Worm (Caenorhabditis elegans) whole organism, mixed stage, embryonic: Measurements from ENCODE around the gene gap-2.

Experiments used
- bed-3 ChIP-seq: fragments of 200-800 bp; sonication (Bioruptor generic); optimal IDR thresholded peaks from 3 replicates; lab custom pipeline; 2018; ENCODE audit warnings: mild to moderate bottlenecking, missing genetic modification characterization, moderate library complexity, missing compliant biosample characterization
- blmp-1 ChIP-seq: fragments of 150-350 bp; optimal IDR thresholded peaks from 2 replicates; lab custom pipeline; 2014; ENCODE audit warnings: missing biosample characterization, missing genetic modification characterization
- ceh-39 ChIP-seq: fragments of 150-350 bp; optimal IDR thresholded peaks from 2 replicates; lab custom pipeline; 2014; ENCODE audit warnings: missing biosample characterization, missing genetic modification characterization
- ceh-43 ChIP-seq: fragments of 200-800 bp; sonication (Bioruptor generic); optimal IDR thresholded peaks from 2 replicates; lab custom pipeline; 2018; ENCODE audit warnings: mild to moderate bottlenecking, missing genetic modification characterization, moderate library complexity, missing compliant biosample characterization
- ces-1 ChIP-seq: fragments of 150-350 bp; optimal IDR thresholded peaks from 2 replicates; lab custom pipeline; 2014; ENCODE audit warnings: missing biosample characterization, missing genetic modification reagents, missing genetic modification characterization
- cnd-1 ChIP-seq: fragments of 200-800 bp; sonication (Bioruptor generic); optimal IDR thresholded peaks from 2 replicates; lab custom pipeline; 2018; ENCODE audit warnings: mild to moderate bottlenecking, missing genetic modification characterization, missing compliant biosample characterization
- drap-1 ChIP-seq: fragments of 200-800 bp; sonication (Bioruptor generic); optimal IDR thresholded peaks from 3 replicates; lab custom pipeline; 2018; ENCODE audit warnings: mild to moderate bottlenecking, missing genetic modification characterization, missing compliant biosample characterization
- elt-1 ChIP-seq: sonication (generic microtip); optimal IDR thresholded peaks from 2 replicates; lab custom pipeline; 2017; ENCODE audit warnings: missing genetic modification characterization, mild to moderate bottlenecking, missing compliant biosample characterization, antibody characterized with exemption, moderate library complexity, borderline replicate concordance; ENCODE audit not compliant: insufficient read depth
- elt-3 ChIP-seq: fragments of 150-350 bp; optimal IDR thresholded peaks from 2 replicates; lab custom pipeline; 2014; ENCODE audit warnings: missing biosample characterization, missing genetic modification characterization
- flh-1 ChIP-seq: fragments of 200-800 bp; sonication (Bioruptor generic); optimal IDR thresholded peaks from 2 replicates; lab custom pipeline; 2018; ENCODE audit warnings: mild to moderate bottlenecking, missing genetic modification characterization, moderate library complexity, missing compliant biosample characterization
- ham-2 ChIP-seq: fragments of 200-800 bp; sonication (Bioruptor generic); optimal IDR thresholded peaks from 2 replicates; lab custom pipeline; 2018; ENCODE audit warnings: mild to moderate bottlenecking, missing genetic modification characterization, missing compliant biosample characterization
- hlh-1 ChIP-seq: fragments of 150-350 bp; optimal IDR thresholded peaks from 2 replicates; lab custom pipeline; 2014; ENCODE audit warnings: missing biosample characterization, missing genetic modification reagents, missing genetic modification characterization
- lin-13 ChIP-seq: fragments of 150-350 bp; optimal IDR thresholded peaks from 2 replicates; lab custom pipeline; 2014; ENCODE audit warnings: missing biosample characterization, missing genetic modification characterization
- lin-32 ChIP-seq: fragments of 200-800 bp; sonication (Bioruptor generic); optimal IDR thresholded peaks from 2 replicates; lab custom pipeline; 2018; ENCODE audit warnings: mild to moderate bottlenecking, missing genetic modification characterization, missing compliant biosample characterization
- lsy-2 ChIP-seq: fragments of 150-350 bp; optimal IDR thresholded peaks from 2 replicates; lab custom pipeline; 2014; ENCODE audit warnings: missing biosample characterization, missing genetic modification characterization
- mab-5 ChIP-seq: fragments of 150-350 bp; optimal IDR thresholded peaks from 2 replicates; lab custom pipeline; 2014; ENCODE audit warnings: missing biosample characterization, missing genetic modification characterization
- mep-1 ChIP-seq: fragments of 150-350 bp; optimal IDR thresholded peaks from 2 replicates; lab custom pipeline; 2017; ENCODE audit warnings: missing biosample characterization, missing genetic modification reagents, missing genetic modification characterization, inconsistent platforms
- mls-2 ChIP-seq: sonication (generic microtip); optimal IDR thresholded peaks from 2 replicates; lab custom pipeline; 2016; ENCODE audit warnings: mild to moderate bottlenecking, missing genetic modification characterization, moderate library complexity, missing compliant biosample characterization
- nhr-12 ChIP-seq: fragments of 150-350 bp; optimal IDR thresholded peaks from 2 replicates; lab custom pipeline; 2014; ENCODE audit warnings: missing biosample characterization, missing genetic modification characterization
- nhr-237 ChIP-seq: fragments of 150-350 bp; optimal IDR thresholded peaks from 2 replicates; lab custom pipeline; 2014; ENCODE audit warnings: missing biosample characterization, missing genetic modification characterization
- nhr-28 ChIP-seq: fragments of 150-350 bp; optimal IDR thresholded peaks from 2 replicates; lab custom pipeline; 2014; ENCODE audit warnings: missing biosample characterization, missing genetic modification characterization
- pha-4 ChIP-seq: fragments of 150-350 bp; optimal IDR thresholded peaks from 2 replicates; lab custom pipeline; 2018; ENCODE audit warnings: missing biosample characterization, missing genetic modification reagents, missing genetic modification characterization
- sem-2 ChIP-seq: fragments of 200-800 bp; sonication (Bioruptor generic); optimal IDR thresholded peaks from 2 replicates; lab custom pipeline; 2018; ENCODE audit warnings: mild to moderate bottlenecking, missing genetic modification characterization, missing compliant biosample characterization
- snpc-4 ChIP-seq: fragments of 150-350 bp; optimal IDR thresholded peaks from 2 replicates; lab custom pipeline; 2014; ENCODE audit warnings: missing biosample characterization, missing genetic modification characterization
- sptf-1 ChIP-seq: sonication (generic microtip); optimal IDR thresholded peaks from 2 replicates; lab custom pipeline; 2017; ENCODE audit warnings: mild to moderate bottlenecking, missing genetic modification characterization, moderate library complexity, missing compliant biosample characterization
- tbx-8 ChIP-seq: fragments of 200-800 bp; sonication (Bioruptor generic); optimal IDR thresholded peaks from 2 replicates; lab custom pipeline; 2018; ENCODE audit warnings: mild to moderate bottlenecking, missing genetic modification characterization, moderate library complexity, missing compliant biosample characterization
- unc-120 ChIP-seq: sonication (generic microtip); optimal IDR thresholded peaks from 2 replicates; lab custom pipeline; 2017; ENCODE audit warnings: missing genetic modification characterization, missing compliant biosample characterization; ENCODE audit not compliant: poor library complexity, severe bottlenecking
- unc-39 ChIP-seq: fragments of 150-350 bp; optimal IDR thresholded peaks from 2 replicates; lab custom pipeline; 2014; ENCODE audit warnings: missing biosample characterization, missing genetic modification characterization
- unc-62 ChIP-seq: fragments of 150-350 bp; optimal IDR thresholded peaks from 2 replicates; lab custom pipeline; 2014; ENCODE audit warnings: missing biosample characterization, missing genetic modification reagents, missing genetic modification characterization
- zip-8 ChIP-seq: fragments of 150-350 bp; optimal IDR thresholded peaks from 2 replicates; lab custom pipeline; 2014; ENCODE audit warnings: missing biosample characterization, missing genetic modification characterization
- ztf-11 ChIP-seq: fragments of 150-350 bp; optimal IDR thresholded peaks from 2 replicates; lab custom pipeline; 2014; ENCODE audit warnings: missing biosample characterization, missing genetic modification characterization

Gene gap-2

DNA sequence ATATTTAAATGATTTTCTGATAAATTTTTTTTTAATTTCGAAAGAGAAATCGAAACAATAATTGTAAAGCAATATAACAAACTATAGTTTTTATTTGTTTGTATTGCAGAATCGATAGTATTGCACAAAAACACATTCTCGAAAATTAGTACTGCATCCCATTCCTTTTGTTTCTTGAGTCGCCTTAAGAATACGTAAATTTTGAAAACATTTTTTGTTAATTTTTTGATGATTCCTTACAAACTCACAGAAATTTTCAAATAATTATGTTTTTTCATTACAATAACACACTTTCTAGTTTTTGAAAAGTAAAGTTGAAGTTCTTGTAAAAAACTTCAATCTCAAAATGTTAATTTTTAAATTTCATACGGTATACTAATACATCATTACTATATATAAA, 13.9 kb downstream of the gap-2 start:
- TF ChIP-seq flh-1 (GFP tag; lab: Kevin White, UChicago) (no peak), ceh-39 (tag; lab: Kevin White, UChicago) (no peak), nhr-28 (tag; lab: Kevin White, UChicago) (no peak), elt-3 (tag; lab: Kevin White, UChicago) (no peak), nhr-12 (tag; lab: Kevin White, UChicago) (no peak), pha-4 (tag; lab: Kevin White, UChicago) (no peak), mab-5 (no peak), unc-62 (GFP tag; lab: Kevin White, UChicago) (no peak), mls-2 (tag; lab: Kevin White, UChicago) (no peak)

DNA sequence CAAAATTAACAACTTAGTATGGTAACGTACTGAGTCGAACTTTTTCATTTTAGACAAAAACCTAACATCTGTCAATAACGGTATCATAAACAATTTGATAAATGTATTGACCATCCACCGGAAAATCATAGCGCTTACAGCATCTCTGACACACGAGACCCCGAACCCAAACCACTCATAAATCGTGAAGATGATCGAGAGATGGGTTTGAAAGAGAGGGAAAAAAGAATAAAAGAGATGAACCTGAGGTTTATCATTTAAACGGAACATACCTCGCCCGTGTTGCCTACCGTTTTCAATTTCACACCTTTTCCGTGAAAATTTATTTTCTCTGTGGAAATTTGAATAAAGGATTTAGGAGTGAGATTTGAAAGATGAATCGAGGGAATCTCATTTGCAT, 17.3 kb downstream of the gap-2 start:
- no peak for TF ChIP-seq ceh-39 (tag; lab: Kevin White, UChicago)
- no peak for TF ChIP-seq cnd-1 (tag; lab: Kevin White, UChicago)
- TF ChIP-seq lin-32 = no peak
- no peak for TF ChIP-seq ceh-43 (GFP tag; lab: Kevin White, UChicago)
- no peak for TF ChIP-seq sptf-1 (tag; lab: Kevin White, UChicago)
- no peak for TF ChIP-seq nhr-237 (tag; lab: Kevin White, UChicago)
- TF ChIP-seq pha-4 (tag; lab: Kevin White, UChicago) = no peak
- no peak for TF ChIP-seq sem-2 (GFP tag; lab: Kevin White, UChicago)

DNA sequence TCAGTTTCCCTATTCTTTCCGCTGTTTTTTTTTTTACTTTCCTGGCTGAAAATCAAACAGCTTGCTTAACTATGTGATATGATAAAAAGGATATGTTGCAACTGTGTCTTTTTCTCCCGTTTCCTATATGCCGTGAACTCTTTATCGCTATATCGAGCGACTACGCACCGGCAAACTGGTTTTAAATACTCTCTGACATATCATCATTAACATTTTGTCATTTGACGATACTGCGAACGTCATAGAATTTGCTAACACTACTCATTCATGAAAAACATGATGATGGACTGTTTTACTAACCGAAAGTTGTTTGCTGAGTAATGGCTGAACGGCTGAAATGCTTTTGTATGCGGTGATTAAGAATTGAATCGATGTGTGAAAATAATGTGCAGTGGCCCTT, 19.2 kb downstream of the gap-2 start:
- TF ChIP-seq sem-2 (GFP tag; lab: Kevin White, UChicago) (no peak), drap-1 (no peak), unc-39 (tag; lab: Kevin White, UChicago) (no peak), ceh-39 (tag; lab: Kevin White, UChicago) (no peak), mls-2 (tag; lab: Kevin White, UChicago) (no peak), lin-32 (no peak), ham-2 (GFP tag; lab: Kevin White, UChicago) (no peak), mep-1 (tag; lab: Kevin White, UChicago) (no peak), elt-3 (tag; lab: Kevin White, UChicago) (no peak), hlh-1 (tag; lab: Kevin White, UChicago) (no peak), snpc-4 (tag; lab: Kevin White, UChicago) (no peak), ces-1 (GFP tag; lab: Kevin White, UChicago) (no peak), nhr-237 (tag; lab: Kevin White, UChicago) (no peak), ztf-11 (no peak)

DNA sequence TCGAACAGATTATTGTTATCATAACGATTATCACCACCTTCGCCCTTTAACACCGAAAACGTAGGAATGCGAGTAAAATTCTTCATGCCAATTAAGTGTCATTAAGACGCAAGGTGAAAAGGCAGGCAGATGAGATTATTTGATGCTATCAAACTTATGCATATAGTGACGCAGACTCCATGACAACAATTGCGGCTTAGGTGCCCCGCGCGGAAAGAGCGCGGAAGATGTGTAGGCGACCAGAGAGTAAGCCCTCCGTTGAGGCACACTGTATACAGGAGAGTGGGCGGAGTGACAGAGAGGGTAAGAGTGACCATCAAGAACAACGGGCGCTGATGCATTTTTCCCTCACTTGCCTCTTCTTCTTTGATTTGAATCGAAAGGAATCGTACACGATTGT, 22.4 kb downstream of the gap-2 start:
- TF ChIP-seq ham-2 (GFP tag; lab: Kevin White, UChicago) (peak; percentile 88), elt-1 (tag; lab: Kevin White, UChicago) (peak; percentile 39), mab-5 (no peak), sptf-1 (tag; lab: Kevin White, UChicago) (peak; percentile 23), lin-13 (tag; lab: Kevin White, UChicago) (no peak)

DNA sequence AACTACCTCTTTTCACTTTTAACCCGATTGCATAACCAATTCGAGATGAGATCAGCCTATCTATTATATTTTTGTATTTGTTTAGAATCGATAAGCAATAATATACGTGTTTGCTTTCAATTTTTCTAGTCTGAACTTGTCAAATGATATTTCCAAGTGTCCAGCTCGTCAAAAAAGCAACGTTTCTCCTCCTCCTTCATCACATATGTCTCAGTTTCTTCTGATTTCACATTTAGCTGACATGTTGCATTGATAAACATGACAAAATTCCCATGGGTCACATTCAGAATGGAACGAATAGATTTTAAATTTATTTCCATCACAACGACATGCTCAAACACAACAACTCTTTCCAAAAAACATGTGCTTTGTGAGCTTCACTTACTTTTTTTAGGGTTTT, 27.1 kb downstream of the gap-2 start:
- TF ChIP-seq zip-8 (tag; lab: Kevin White, UChicago) (no peak), unc-120 (no peak), ces-1 (GFP tag; lab: Kevin White, UChicago) (no peak), flh-1 (GFP tag; lab: Kevin White, UChicago) (no peak), bed-3 (GFP tag; lab: Kevin White, UChicago) (no peak), elt-3 (tag; lab: Kevin White, UChicago) (no peak), tbx-8 (GFP tag; lab: Kevin White, UChicago) (no peak), nhr-28 (tag; lab: Kevin White, UChicago) (no peak), ham-2 (GFP tag; lab: Kevin White, UChicago) (no peak), ztf-11 (no peak), unc-62 (GFP tag; lab: Kevin White, UChicago) (no peak), ceh-39 (tag; lab: Kevin White, UChicago) (no peak), mab-5 (no peak), blmp-1 (tag; lab: Kevin White, UChicago) (no peak), mep-1 (tag; lab: Kevin White, UChicago) (no peak), elt-1 (tag; lab: Kevin White, UChicago) (no peak), cnd-1 (tag; lab: Kevin White, UChicago) (no peak), nhr-237 (tag; lab: Kevin White, UChicago) (no peak), lsy-2 (tag; lab: Kevin White, UChicago) (no peak)
